Worm (Caenorhabditis elegans) whole organism, young adult: ENCODE results near the gene srx-93.

Experiments
- F55B11.4 ChIP-seq: sonication (generic microtip); optimal IDR thresholded peaks from 2 replicates; lab custom pipeline; 2016; ENCODE audit warnings: missing compliant biosample characterization, missing genetic modification characterization, borderline replicate concordance; ENCODE audit not compliant: insufficient read depth
- T07F8.4 ChIP-seq: sonication (generic microtip); optimal IDR thresholded peaks from 2 replicates; lab custom pipeline; 2016; ENCODE audit warnings: mild to moderate bottlenecking, missing genetic modification characterization, moderate library complexity, missing compliant biosample characterization
- ama-1 ChIP-seq, 3 experiments: fragments of 150-350 bp in 1 of 3; sonication (generic microtip) in 2 of 3; optimal IDR thresholded peaks; 2 replicates each; lab custom pipeline; 2014 to 2018; ENCODE audit warnings: missing biosample characterization in 2 of 3, missing genetic modification characterization in 2 of 3, missing genetic modification reagents in 2 of 3
- bed-1 ChIP-seq: fragments of 200-800 bp; sonication (Bioruptor generic); IDR thresholded peaks from 2 replicates; pipeline ENCODE4 v1.3.6; 2022; ENCODE audit warnings: missing genetic modification reagents, missing genetic modification characterization, missing compliant biosample characterization
- him-1 ChIP-seq: sonication (generic microtip); optimal IDR thresholded peaks from 2 replicates; lab custom pipeline; 2016; ENCODE audit warnings: missing genotype, missing genetic modification reagents, missing genetic modification characterization, missing compliant biosample characterization
- hrde-1 ChIP-seq: sonication (generic microtip); optimal IDR thresholded peaks from 2 replicates; lab custom pipeline; 2016; ENCODE audit warnings: missing genetic modification characterization, mild to moderate bottlenecking, missing compliant biosample characterization, moderate library complexity, missing genotype, missing genetic modification reagents, borderline replicate concordance
- lin-35 ChIP-seq, 3 experiments: fragments of 150-350 bp in 2 of 3; sonication (generic microtip) in 1 of 3; optimal IDR thresholded peaks; 2 replicates each; lab custom pipeline; 2014 to 2018; ENCODE audit warnings: missing biosample characterization in 3 of 3, missing genetic modification characterization in 3 of 3, missing genetic modification reagents in 3 of 3
- madf-10 ChIP-seq: sonication (generic microtip); optimal IDR thresholded peaks from 2 replicates; lab custom pipeline; 2016; ENCODE audit warnings: mild to moderate bottlenecking, missing genetic modification characterization, missing compliant biosample characterization
- nfya-1 ChIP-seq: sonication (generic microtip); optimal IDR thresholded peaks from 2 replicates; lab custom pipeline; 2017; ENCODE audit warnings: antibody characterized with exemption, missing compliant biosample characterization, missing genetic modification characterization, borderline replicate concordance; ENCODE audit not compliant: insufficient read depth
- sea-2 ChIP-seq: fragments of 200-800 bp; sonication (Bioruptor generic); IDR thresholded peaks from 2 replicates; pipeline ENCODE4 v1.3.6; 2022; ENCODE audit warnings: missing genetic modification characterization, missing compliant biosample characterization
- snpc-3.4 ChIP-seq: sonication (generic microtip); optimal IDR thresholded peaks from 2 replicates; lab custom pipeline; 2017; ENCODE audit warnings: missing genetic modification characterization, mild to moderate bottlenecking, missing compliant biosample characterization, antibody characterized with exemption, moderate library complexity, missing genotype, missing genetic modification reagents
- ztf-25 ChIP-seq: fragments of 200-800 bp; sonication (Bioruptor generic); IDR thresholded peaks from 2 replicates; pipeline ENCODE4 v1.3.6; 2022; ENCODE audit warnings: missing genetic modification reagents, missing genetic modification characterization, missing compliant biosample characterization
- ztf-28 ChIP-seq: fragments of 200-800 bp; sonication (Bioruptor generic); IDR thresholded peaks from 2 replicates; pipeline ENCODE4 v1.3.6; 2022; ENCODE audit warnings: missing genetic modification reagents, missing genetic modification characterization, missing compliant biosample characterization
- ztf-6 ChIP-seq: fragments of 200-800 bp; sonication (Bioruptor generic); IDR thresholded peaks from 2 replicates; pipeline ENCODE4 v1.3.6; 2022; ENCODE audit warnings: missing genetic modification reagents, missing genetic modification characterization, missing compliant biosample characterization

DNA sequence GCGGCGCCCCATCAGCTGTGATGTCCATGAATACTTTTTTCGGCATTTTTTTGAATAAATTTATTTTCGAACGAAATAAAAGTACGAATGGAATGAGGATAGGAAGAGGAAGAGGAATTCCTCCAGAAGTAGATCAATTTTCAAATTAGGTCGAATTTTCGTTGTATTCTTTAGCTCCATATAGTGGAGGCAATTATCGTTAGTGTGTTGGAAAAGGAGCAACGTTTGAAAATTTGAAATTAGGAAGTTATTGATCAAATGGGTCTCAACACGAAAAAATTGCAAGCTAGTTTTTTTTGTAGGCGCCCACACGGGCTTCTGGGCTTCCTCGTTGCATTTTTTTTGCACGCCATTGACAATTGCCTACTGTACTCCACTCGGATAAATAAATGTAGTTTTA, 28.4 kb downstream of the srx-93 start, which contains the start of gene T22F3.12:
- no peak for TF ChIP-seq him-1 (tag; lab: Kevin White, UChicago)
- no peak for TF ChIP-seq T07F8.4 (tag; lab: Kevin White, UChicago)
- TF ChIP-seq nfya-1 (tag; lab: Kevin White, UChicago), result no peak
- no peak for TF ChIP-seq bed-1 (GFP tag; lab: Robert Waterston, UW)
- no peak for TF ChIP-seq ztf-25 (GFP tag; lab: Robert Waterston, UW)
- TF ChIP-seq ztf-28, result no peak
- TF ChIP-seq sea-2, result no peak
- TF ChIP-seq lin-35 (GFP tag; optimal IDR thresholded peaks at IDR 0.05; lab: Kevin White, UChicago), result no peak
- no peak for TF ChIP-seq hrde-1 (tag; lab: Kevin White, UChicago)
- TF ChIP-seq madf-10 (tag; lab: Kevin White, UChicago), result no peak
- no peak for TF ChIP-seq snpc-3.4 (tag; lab: Kevin White, UChicago)
- no peak for TF ChIP-seq ama-1 (optimal IDR thresholded peaks at IDR 0.05; lab: Kevin White, UChicago)
- TF ChIP-seq ama-1 (GFP tag; optimal IDR thresholded peaks at IDR 0.05; lab: Kevin White, UChicago), result no peak
- TF ChIP-seq F55B11.4 (tag; lab: Kevin White, UChicago), result no peak
- TF ChIP-seq ztf-6, result no peak
